Fruit fly (Drosophila melanogaster) whole organism, embryonic: Measurements from ENCODE around the gene ath.
A peak's percentile ranks its signal among the peaks of the same experiment; 100 is the strongest.

Experiments
- Asciz ChIP-seq: fragments of 200-800 bp; sonication (Bioruptor generic); optimal IDR thresholded peaks from 2 replicates; lab custom pipeline; 2017; ENCODE audit warnings: missing biosample characterization, mild to moderate bottlenecking, missing genetic modification characterization, missing genetic modification reagents
- CG11247 ChIP-seq: fragments of 200-800 bp; sonication (Bioruptor generic); IDR thresholded peaks from 2 replicates; pipeline ENCODE4 v1.3.6; 2022; ENCODE audit warnings: missing biosample characterization, missing genetic modification characterization
- CG12155 ChIP-seq: fragments of 200-800 bp; sonication (Bioruptor generic); optimal IDR thresholded peaks from 3 replicates; lab custom pipeline; 2016; ENCODE audit warnings: missing biosample characterization, missing genetic modification characterization
- CG1233 ChIP-seq: fragments of 200-800 bp; sonication (Bioruptor generic); optimal IDR thresholded peaks from 4 replicates; lab custom pipeline; 2018; ENCODE audit warnings: missing biosample characterization, mild to moderate bottlenecking, missing genetic modification characterization
- CG12744 ChIP-seq: fragments of 200-800 bp; sonication (Bioruptor generic); optimal IDR thresholded peaks from 2 replicates; lab custom pipeline; 2016; ENCODE audit warnings: missing biosample characterization, missing genetic modification characterization
- CG15696 ChIP-seq: fragments of 200-800 bp; sonication (Bioruptor generic); optimal IDR thresholded peaks from 2 replicates; lab custom pipeline; 2019; ENCODE audit warnings: missing biosample characterization, mild to moderate bottlenecking, missing genetic modification characterization, moderate library complexity
- CG16779 ChIP-seq: fragments of 200-800 bp; sonication (Bioruptor generic); IDR thresholded peaks from 2 replicates; pipeline ENCODE4 v1.3.6; 2022; ENCODE audit warnings: missing biosample characterization, missing genetic modification characterization
- CG16863 ChIP-seq: fragments of 200-800 bp; sonication (Bioruptor generic); optimal IDR thresholded peaks from 3 replicates; lab custom pipeline; 2016; ENCODE audit warnings: missing biosample characterization, missing genetic modification characterization
- CG17359 ChIP-seq: fragments of 200-800 bp; sonication (Bioruptor generic); optimal IDR thresholded peaks from 3 replicates; lab custom pipeline; 2018; ENCODE audit warnings: missing biosample characterization, mild to moderate bottlenecking, missing genetic modification characterization, moderate library complexity
- CG17568 ChIP-seq: fragments of 200-800 bp; sonication (Bioruptor generic); optimal IDR thresholded peaks from 2 replicates; lab custom pipeline; 2018; ENCODE audit warnings: missing biosample characterization, mild to moderate bottlenecking, missing genetic modification characterization, moderate library complexity
- CG17829 ChIP-seq: fragments of 200-800 bp; optimal IDR thresholded peaks from 2 replicates; lab custom pipeline; 2019; ENCODE audit warnings: missing biosample characterization, mild to moderate bottlenecking, missing genetic modification characterization, moderate library complexity
- CG2120 ChIP-seq: fragments of 200-800 bp; sonication (Bioruptor generic); optimal IDR thresholded peaks from 3 replicates; lab custom pipeline; 2016; ENCODE audit warnings: missing biosample characterization, missing genetic modification characterization
- CG2678 ChIP-seq: fragments of 200-800 bp; sonication (Bioruptor generic); optimal IDR thresholded peaks from 3 replicates; lab custom pipeline; 2019; ENCODE audit warnings: missing biosample characterization, mild to moderate bottlenecking, missing genetic modification characterization, moderate library complexity
- CG3281 ChIP-seq: fragments of 200-800 bp; sonication (Bioruptor generic); optimal IDR thresholded peaks from 3 replicates; lab custom pipeline; 2017; ENCODE audit warnings: missing biosample characterization, mild to moderate bottlenecking, missing genetic modification characterization
- CG33213 ChIP-seq: fragments of 200-800 bp; sonication (Bioruptor generic); optimal IDR thresholded peaks from 3 replicates; lab custom pipeline; 2016; ENCODE audit warnings: missing biosample characterization, missing genetic modification characterization
- CG33557 ChIP-seq: fragments of 200-800 bp; sonication (Bioruptor generic); optimal IDR thresholded peaks from 2 replicates; lab custom pipeline; 2019; ENCODE audit warnings: missing biosample characterization, mild to moderate bottlenecking, missing genetic modification characterization, moderate library complexity
- CG3407 ChIP-seq: fragments of 200-800 bp; sonication (Bioruptor generic); optimal IDR thresholded peaks from 2 replicates; lab custom pipeline; 2018; ENCODE audit warnings: missing biosample characterization, mild to moderate bottlenecking, missing genetic modification characterization
- CG34224 ChIP-seq: fragments of 200-800 bp; sonication (Bioruptor generic); IDR thresholded peaks from 3 replicates; pipeline ENCODE4 v1.3.6; 2022; ENCODE audit warnings: missing biosample characterization, missing genetic modification characterization; ENCODE audit not compliant: partially characterized antibody
- CG3847 ChIP-seq: fragments of 200-800 bp; sonication (Bioruptor generic); IDR thresholded peaks from 2 replicates; pipeline ENCODE4 v1.3.6; 2022; ENCODE audit warnings: missing biosample characterization, missing genetic modification characterization
- CG4404 ChIP-seq: fragments of 200-800 bp; sonication (Bioruptor generic); IDR thresholded peaks from 2 replicates; pipeline ENCODE4 v1.3.6; 2022; ENCODE audit warnings: missing biosample characterization, missing genetic modification characterization
- CG5180 ChIP-seq: fragments of 200-800 bp; sonication (Bioruptor generic); optimal IDR thresholded peaks from 3 replicates; lab custom pipeline; 2017; ENCODE audit warnings: missing biosample characterization, missing genetic modification characterization, mild to moderate bottlenecking, moderate library complexity, missing genetic modification reagents
- CG6813 ChIP-seq: fragments of 200-800 bp; sonication (Bioruptor generic); optimal IDR thresholded peaks from 2 replicates; lab custom pipeline; 2017; ENCODE audit warnings: missing biosample characterization, missing genetic modification characterization, mild to moderate bottlenecking, moderate library complexity, missing genetic modification reagents
- CG7987 ChIP-seq: fragments of 200-800 bp; sonication (Bioruptor generic); optimal IDR thresholded peaks from 2 replicates; lab custom pipeline; 2018; ENCODE audit warnings: missing biosample characterization, mild to moderate bottlenecking, missing genetic modification characterization, moderate library complexity
- Dll ChIP-seq: fragments of 200-800 bp; sonication (Bioruptor generic); IDR thresholded peaks from 4 replicates; pipeline ENCODE4 v1.3.6; 2022; ENCODE audit warnings: missing biosample characterization, missing genetic modification characterization; ENCODE audit not compliant: partially characterized antibody
- E2f1 ChIP-seq: fragments of 200-800 bp; sonication (Bioruptor generic); IDR thresholded peaks from 2 replicates; pipeline ENCODE4 v1.3.6; 2022; ENCODE audit warnings: missing biosample characterization, missing genetic modification characterization
- E2f2 ChIP-seq: fragments of 200-800 bp; sonication (Bioruptor generic); IDR thresholded peaks from 2 replicates; pipeline ENCODE4 v1.3.6; 2022; ENCODE audit warnings: missing biosample characterization, missing genetic modification characterization
- Fer1 ChIP-seq: fragments of 200-800 bp; sonication (Bioruptor generic); optimal IDR thresholded peaks from 2 replicates; lab custom pipeline; 2017; ENCODE audit warnings: missing biosample characterization, mild to moderate bottlenecking, missing genetic modification characterization
- H15 ChIP-seq: fragments of 200-800 bp; sonication (Bioruptor generic); IDR thresholded peaks from 3 replicates; pipeline ENCODE4 v1.3.6; 2022; ENCODE audit warnings: missing biosample characterization, missing genetic modification characterization
- Hr51 ChIP-seq, 2 experiments: fragments of 200-800 bp; sonication (Bioruptor generic); optimal IDR thresholded peaks; 2 replicates in 1 of 2; 3 replicates in 1 of 2; lab custom pipeline; 2016 to 2018; ENCODE audit warnings: missing biosample characterization in 2 of 2, missing genetic modification characterization in 2 of 2, mild to moderate bottlenecking in 1 of 2, moderate library complexity in 1 of 2
- Opbp ChIP-seq: fragments of 200-800 bp; sonication (Bioruptor generic); IDR thresholded peaks from 3 replicates; pipeline ENCODE4 v1.3.6; 2022; ENCODE audit warnings: missing biosample characterization, missing genetic modification characterization; ENCODE audit not compliant: partially characterized antibody
- Ptx1 ChIP-seq: fragments of 200-800 bp; sonication (Bioruptor generic); IDR thresholded peaks from 2 replicates; pipeline ENCODE4 v1.3.6; 2022; ENCODE audit warnings: missing biosample characterization, missing genetic modification characterization
- Rx ChIP-seq: fragments of 200-800 bp; sonication (Bioruptor generic); IDR thresholded peaks from 2 replicates; pipeline ENCODE4 v1.3.6; 2022; ENCODE audit warnings: missing biosample characterization, missing genetic modification characterization
- Sry-β ChIP-seq: fragments of 200-800 bp; sonication (Bioruptor generic); optimal IDR thresholded peaks from 2 replicates; lab custom pipeline; 2018; ENCODE audit warnings: missing biosample characterization, mild to moderate bottlenecking, missing genetic modification characterization, moderate library complexity
- Vsx1 ChIP-seq: fragments of 200-800 bp; sonication (Bioruptor generic); optimal IDR thresholded peaks from 2 replicates; lab custom pipeline; 2017; ENCODE audit warnings: missing biosample characterization, mild to moderate bottlenecking, missing genetic modification characterization, missing genetic modification reagents
- Xbp1 ChIP-seq: fragments of 200-800 bp; sonication (Bioruptor generic); optimal IDR thresholded peaks from 3 replicates; lab custom pipeline; 2016; ENCODE audit warnings: missing biosample characterization, mild to moderate bottlenecking, missing genetic modification characterization
- ac ChIP-seq: fragments of 200-800 bp; sonication (Bioruptor generic); optimal IDR thresholded peaks from 3 replicates; lab custom pipeline; 2017; ENCODE audit warnings: missing biosample characterization, mild to moderate bottlenecking, missing genetic modification characterization
- chm ChIP-seq: fragments of 200-800 bp; sonication (Bioruptor generic); IDR thresholded peaks from 2 replicates; pipeline ENCODE4 v1.3.6; 2022; ENCODE audit warnings: missing biosample characterization, missing genetic modification characterization
- dm ChIP-seq: fragments of 200-800 bp; sonication (Bioruptor generic); optimal IDR thresholded peaks from 3 replicates; lab custom pipeline; 2016; ENCODE audit warnings: missing biosample characterization, missing genetic modification characterization
- en ChIP-seq: fragments of 200-800 bp; sonication (Bioruptor generic); optimal IDR thresholded peaks from 2 replicates; lab custom pipeline; 2016; ENCODE audit warnings: missing biosample characterization, missing genetic modification characterization
- gfzf ChIP-seq: fragments of 200-800 bp; sonication (Bioruptor generic); optimal IDR thresholded peaks from 2 replicates; lab custom pipeline; 2016; ENCODE audit warnings: missing biosample characterization, mild to moderate bottlenecking, missing genetic modification characterization, moderate library complexity
- h ChIP-seq: fragments of >200 bp; optimal IDR thresholded peaks from 2 replicates; lab custom pipeline; 2017
- lilli ChIP-seq: fragments of 200-800 bp; sonication (Bioruptor generic); optimal IDR thresholded peaks from 3 replicates; lab custom pipeline; 2016; ENCODE audit warnings: missing biosample characterization, missing genetic modification characterization
- lmd ChIP-seq: fragments of 200-800 bp; sonication (Bioruptor generic); IDR thresholded peaks from 2 replicates; pipeline ENCODE4 v1.3.6; 2022; ENCODE audit warnings: missing biosample characterization, missing genetic modification characterization
- nmo ChIP-seq: fragments of 200-800 bp; sonication (Bioruptor generic); optimal IDR thresholded peaks from 2 replicates; lab custom pipeline; 2018; ENCODE audit warnings: missing biosample characterization, mild to moderate bottlenecking, missing genetic modification characterization, moderate library complexity
- pros ChIP-seq: fragments of 200-800 bp; sonication (Bioruptor generic); optimal IDR thresholded peaks from 3 replicates; lab custom pipeline; 2019; ENCODE audit warnings: missing biosample characterization, mild to moderate bottlenecking, missing genetic modification characterization, moderate library complexity
- ro ChIP-seq: fragments of 200-800 bp; sonication (Bioruptor generic); IDR thresholded peaks from 2 replicates; pipeline ENCODE4 v1.3.6; 2022; ENCODE audit warnings: missing biosample characterization, missing genetic modification characterization
- row ChIP-seq: fragments of 200-800 bp; sonication (Bioruptor generic); IDR thresholded peaks from 3 replicates; pipeline ENCODE4 v1.3.6; 2022; ENCODE audit warnings: missing biosample characterization, missing genetic modification characterization
- scrt ChIP-seq: fragments of 200-800 bp; sonication (Bioruptor generic); optimal IDR thresholded peaks from 2 replicates; lab custom pipeline; 2018; ENCODE audit warnings: missing biosample characterization, mild to moderate bottlenecking, missing genetic modification characterization, moderate library complexity
- so ChIP-seq: fragments of 200-800 bp; sonication (Bioruptor generic); IDR thresholded peaks from 3 replicates; pipeline ENCODE4 v1.3.6; 2022; ENCODE audit warnings: missing biosample characterization, missing genetic modification characterization

ath gene

dm6 chr2L:10210631-10211557 is at the start of gene ath, which contains the start of gene CG5727 (continued):
- TF ChIP-seq CG7987 (GFP tag; lab: Kevin White, UChicago): no peak
- peak; percentile 34 for TF ChIP-seq E2f2 (GFP tag; lab: Robert Waterston, UW)
- peak; percentile 50 for TF ChIP-seq nmo (GFP tag; lab: Kevin White, UChicago)
- TF ChIP-seq H15 (GFP tag; lab: Robert Waterston, UW): no peak
- TF ChIP-seq Hr51 (GFP tag; optimal IDR thresholded peaks at IDR 0.05; lab: Kevin White, UChicago): no peak
- TF ChIP-seq lilli (GFP tag; lab: Kevin White, UChicago): peak; percentile 19
- no peak for TF ChIP-seq chm (GFP tag; lab: Robert Waterston, UW)
- peak; percentile 10 for TF ChIP-seq CG33557
- no peak for TF ChIP-seq CG16863
- no peak for TF ChIP-seq ro
- no peak for TF ChIP-seq CG12155 (GFP tag; lab: Kevin White, UChicago)
- TF ChIP-seq row (GFP tag; lab: Robert Waterston, UW): peak; percentile 63
- no peak for TF ChIP-seq CG3407
- peak; percentile 35 for TF ChIP-seq CG1233 (GFP tag; lab: Kevin White, UChicago)
- TF ChIP-seq CG33213 (GFP tag; lab: Kevin White, UChicago): no peak
- no peak for TF ChIP-seq CG2678 (tag; lab: Kevin White, UChicago)
- no peak for TF ChIP-seq CG6813 (GFP tag; lab: Kevin White, UChicago)
- TF ChIP-seq Vsx1 (GFP tag; lab: Kevin White, UChicago): no peak
- no peak for TF ChIP-seq CG17568 (GFP tag; lab: Kevin White, UChicago)
- peak; percentile 3 for TF ChIP-seq CG17829
- TF ChIP-seq Asciz (GFP tag; lab: Kevin White, UChicago): no peak
- TF ChIP-seq CG16779 (GFP tag; lab: Robert Waterston, UW): no peak
- peak; percentile 37; the same call in 1 of the 3 replicates for TF ChIP-seq so
- TF ChIP-seq CG17359 (tag; lab: Kevin White, UChicago): peak; percentile 7
- no peak for TF ChIP-seq CG5180 (GFP tag; lab: Kevin White, UChicago)
- TF ChIP-seq Fer1 (GFP tag; lab: Kevin White, UChicago): peak; percentile 45
- no peak for TF ChIP-seq Ptx1 (GFP tag; lab: Robert Waterston, UW)
- no peak for TF ChIP-seq h
- no peak for TF ChIP-seq Sry-β (GFP tag; lab: Kevin White, UChicago)
- TF ChIP-seq gfzf (GFP tag; lab: Kevin White, UChicago): peak; percentile 65
- no peak for TF ChIP-seq E2f1 (GFP tag; lab: Robert Waterston, UW)
- no peak for TF ChIP-seq pros (GFP tag; lab: Kevin White, UChicago)
- TF ChIP-seq Xbp1 (GFP tag; lab: Kevin White, UChicago): no peak
- no peak for TF ChIP-seq dm (GFP tag; lab: Kevin White, UChicago)
- no peak for TF ChIP-seq Opbp (GFP tag; lab: Robert Waterston, UW)
- TF ChIP-seq CG34224: no peak
- no peak for TF ChIP-seq CG11247 (GFP tag; lab: Robert Waterston, UW)
- TF ChIP-seq CG12744 (GFP tag; lab: Kevin White, UChicago): no peak
- TF ChIP-seq Rx (GFP tag; lab: Robert Waterston, UW): no peak
- no peak for TF ChIP-seq ac (GFP tag; lab: Kevin White, UChicago)
- TF ChIP-seq scrt: peak; percentile 94
- no peak for TF ChIP-seq CG2120 (GFP tag; lab: Kevin White, UChicago)
- TF ChIP-seq CG4404 (GFP tag; lab: Robert Waterston, UW): no peak
- TF ChIP-seq CG3847 (GFP tag; lab: Robert Waterston, UW): no peak
- TF ChIP-seq en (GFP tag; lab: Kevin White, UChicago): no peak
- TF ChIP-seq Dll: no peak
- no peak for TF ChIP-seq CG3281 (GFP tag; lab: Kevin White, UChicago)
- peak; percentile 5 for TF ChIP-seq CG15696 (tag; lab: Kevin White, UChicago)
- no peak for TF ChIP-seq lmd (GFP tag; lab: Robert Waterston, UW)
